Fruit fly (Drosophila melanogaster) whole organism, embryonic: Measurements from ENCODE around the gene CG33654.

Source experiments
- CG11085 ChIP-seq: fragments of 200-800 bp; sonication (Bioruptor generic); IDR thresholded peaks from 2 replicates; pipeline ENCODE4 v1.3.6; 2022; ENCODE audit warnings: missing biosample characterization, missing genetic modification characterization
- Kr ChIP-seq: fragments of 200-800 bp; sonication (Bioruptor generic); optimal IDR thresholded peaks from 2 replicates; lab custom pipeline; 2017; ENCODE audit warnings: missing biosample characterization, mild to moderate bottlenecking, missing genetic modification characterization
- chif ChIP-seq, 2 experiments: fragments of 200-800 bp; sonication (Bioruptor generic); optimal IDR thresholded peaks; 3 replicates each; lab custom pipeline; 2016; ENCODE audit warnings: missing biosample characterization in 2 of 2, missing genetic modification characterization in 2 of 2

dm6 chr3R:9594839-9595238, 11.8 kb upstream of the CG33654 start:
- TF ChIP-seq Kr (no peak), chif (GFP tag; optimal IDR thresholded peaks at IDR 0.05; lab: Kevin White, UChicago) (no peak), CG11085 (no peak)
